Worm (Caenorhabditis elegans) whole organism, mixed stage, embryonic: ENCODE results near the gene ipla-6.

Experiments used
- M03D4.4 ChIP-seq: sonication (generic microtip); optimal IDR thresholded peaks from 2 replicates; lab custom pipeline; 2017; ENCODE audit warnings: mild to moderate bottlenecking, missing genetic modification characterization, missing compliant biosample characterization
- blmp-1 ChIP-seq: fragments of 150-350 bp; optimal IDR thresholded peaks from 2 replicates; lab custom pipeline; 2014; ENCODE audit warnings: missing biosample characterization, missing genetic modification characterization
- ceh-39 ChIP-seq: fragments of 150-350 bp; optimal IDR thresholded peaks from 2 replicates; lab custom pipeline; 2014; ENCODE audit warnings: missing biosample characterization, missing genetic modification characterization
- ceh-43 ChIP-seq: fragments of 200-800 bp; sonication (Bioruptor generic); optimal IDR thresholded peaks from 2 replicates; lab custom pipeline; 2018; ENCODE audit warnings: mild to moderate bottlenecking, missing genetic modification characterization, moderate library complexity, missing compliant biosample characterization
- ceh-83 ChIP-seq: fragments of 200-800 bp; sonication (Bioruptor generic); optimal IDR thresholded peaks from 2 replicates; lab custom pipeline; 2018; ENCODE audit warnings: mild to moderate bottlenecking, missing genetic modification characterization, missing compliant biosample characterization
- ces-1 ChIP-seq: fragments of 150-350 bp; optimal IDR thresholded peaks from 2 replicates; lab custom pipeline; 2014; ENCODE audit warnings: missing biosample characterization, missing genetic modification reagents, missing genetic modification characterization
- cnd-1 ChIP-seq: fragments of 200-800 bp; sonication (Bioruptor generic); optimal IDR thresholded peaks from 2 replicates; lab custom pipeline; 2018; ENCODE audit warnings: mild to moderate bottlenecking, missing genetic modification characterization, missing compliant biosample characterization
- drap-1 ChIP-seq: fragments of 200-800 bp; sonication (Bioruptor generic); optimal IDR thresholded peaks from 3 replicates; lab custom pipeline; 2018; ENCODE audit warnings: mild to moderate bottlenecking, missing genetic modification characterization, missing compliant biosample characterization
- elt-3 ChIP-seq: fragments of 150-350 bp; optimal IDR thresholded peaks from 2 replicates; lab custom pipeline; 2014; ENCODE audit warnings: missing biosample characterization, missing genetic modification characterization
- flh-1 ChIP-seq: fragments of 200-800 bp; sonication (Bioruptor generic); optimal IDR thresholded peaks from 2 replicates; lab custom pipeline; 2018; ENCODE audit warnings: mild to moderate bottlenecking, missing genetic modification characterization, moderate library complexity, missing compliant biosample characterization
- lin-13 ChIP-seq: fragments of 150-350 bp; optimal IDR thresholded peaks from 2 replicates; lab custom pipeline; 2014; ENCODE audit warnings: missing biosample characterization, missing genetic modification characterization
- lin-32 ChIP-seq: fragments of 200-800 bp; sonication (Bioruptor generic); optimal IDR thresholded peaks from 2 replicates; lab custom pipeline; 2018; ENCODE audit warnings: mild to moderate bottlenecking, missing genetic modification characterization, missing compliant biosample characterization
- lsy-2 ChIP-seq: fragments of 150-350 bp; optimal IDR thresholded peaks from 2 replicates; lab custom pipeline; 2014; ENCODE audit warnings: missing biosample characterization, missing genetic modification characterization
- mab-5 ChIP-seq: fragments of 150-350 bp; optimal IDR thresholded peaks from 2 replicates; lab custom pipeline; 2014; ENCODE audit warnings: missing biosample characterization, missing genetic modification characterization
- mep-1 ChIP-seq: fragments of 150-350 bp; optimal IDR thresholded peaks from 2 replicates; lab custom pipeline; 2017; ENCODE audit warnings: missing biosample characterization, missing genetic modification reagents, missing genetic modification characterization, inconsistent platforms
- mls-2 ChIP-seq: sonication (generic microtip); optimal IDR thresholded peaks from 2 replicates; lab custom pipeline; 2016; ENCODE audit warnings: mild to moderate bottlenecking, missing genetic modification characterization, moderate library complexity, missing compliant biosample characterization
- nhr-12 ChIP-seq: fragments of 150-350 bp; optimal IDR thresholded peaks from 2 replicates; lab custom pipeline; 2014; ENCODE audit warnings: missing biosample characterization, missing genetic modification characterization
- nhr-2 ChIP-seq: fragments of 150-350 bp; optimal IDR thresholded peaks from 2 replicates; lab custom pipeline; 2014; ENCODE audit warnings: missing biosample characterization, missing genetic modification characterization
- nhr-237 ChIP-seq: fragments of 150-350 bp; optimal IDR thresholded peaks from 2 replicates; lab custom pipeline; 2014; ENCODE audit warnings: missing biosample characterization, missing genetic modification characterization
- nhr-28 ChIP-seq: fragments of 150-350 bp; optimal IDR thresholded peaks from 2 replicates; lab custom pipeline; 2014; ENCODE audit warnings: missing biosample characterization, missing genetic modification characterization
- nhr-76 ChIP-seq: sonication (generic microtip); optimal IDR thresholded peaks from 2 replicates; lab custom pipeline; 2017; ENCODE audit warnings: missing biosample characterization, missing genetic modification characterization
- snpc-4 ChIP-seq: fragments of 150-350 bp; optimal IDR thresholded peaks from 2 replicates; lab custom pipeline; 2014; ENCODE audit warnings: missing biosample characterization, missing genetic modification characterization
- sptf-1 ChIP-seq: sonication (generic microtip); optimal IDR thresholded peaks from 2 replicates; lab custom pipeline; 2017; ENCODE audit warnings: mild to moderate bottlenecking, missing genetic modification characterization, moderate library complexity, missing compliant biosample characterization
- tbx-8 ChIP-seq: fragments of 200-800 bp; sonication (Bioruptor generic); optimal IDR thresholded peaks from 2 replicates; lab custom pipeline; 2018; ENCODE audit warnings: mild to moderate bottlenecking, missing genetic modification characterization, moderate library complexity, missing compliant biosample characterization
- unc-120 ChIP-seq: sonication (generic microtip); optimal IDR thresholded peaks from 2 replicates; lab custom pipeline; 2017; ENCODE audit warnings: missing genetic modification characterization, missing compliant biosample characterization; ENCODE audit not compliant: poor library complexity, severe bottlenecking
- unc-39 ChIP-seq: fragments of 150-350 bp; optimal IDR thresholded peaks from 2 replicates; lab custom pipeline; 2014; ENCODE audit warnings: missing biosample characterization, missing genetic modification characterization
- unc-62 ChIP-seq: fragments of 150-350 bp; optimal IDR thresholded peaks from 2 replicates; lab custom pipeline; 2014; ENCODE audit warnings: missing biosample characterization, missing genetic modification reagents, missing genetic modification characterization
- zip-8 ChIP-seq: fragments of 150-350 bp; optimal IDR thresholded peaks from 2 replicates; lab custom pipeline; 2014; ENCODE audit warnings: missing biosample characterization, missing genetic modification characterization
- ztf-11 ChIP-seq: fragments of 150-350 bp; optimal IDR thresholded peaks from 2 replicates; lab custom pipeline; 2014; ENCODE audit warnings: missing biosample characterization, missing genetic modification characterization

Gene ipla-6

ce11 chrIV:6337353-6337752, at the start of gene ipla-6:
ipla-6 (plus strand) TSS chrIV:6337653.
- TF ChIP-seq ceh-43 (GFP tag; lab: Kevin White, UChicago) (no peak), nhr-12 (no peak), nhr-28 (tag; lab: Kevin White, UChicago) (no peak), ceh-83 (GFP tag; lab: Kevin White, UChicago) (no peak), blmp-1 (tag; lab: Kevin White, UChicago) (no peak), unc-120 (tag; lab: Kevin White, UChicago) (no peak), mab-5 (no peak), M03D4.4 (no peak), elt-3 (tag; lab: Kevin White, UChicago) (no peak), lsy-2 (tag; lab: Kevin White, UChicago) (no peak), nhr-237 (tag; lab: Kevin White, UChicago) (no peak), tbx-8 (no peak), mls-2 (no peak), drap-1 (GFP tag; lab: Kevin White, UChicago) (no peak), unc-39 (no peak), ztf-11 (tag; lab: Kevin White, UChicago) (no peak), nhr-76 (tag; lab: Kevin White, UChicago) (no peak), flh-1 (GFP tag; lab: Kevin White, UChicago) (no peak), cnd-1 (tag; lab: Kevin White, UChicago) (no peak)
- TF ChIP-seq, all 35 proteins: peak for 0

DNA sequence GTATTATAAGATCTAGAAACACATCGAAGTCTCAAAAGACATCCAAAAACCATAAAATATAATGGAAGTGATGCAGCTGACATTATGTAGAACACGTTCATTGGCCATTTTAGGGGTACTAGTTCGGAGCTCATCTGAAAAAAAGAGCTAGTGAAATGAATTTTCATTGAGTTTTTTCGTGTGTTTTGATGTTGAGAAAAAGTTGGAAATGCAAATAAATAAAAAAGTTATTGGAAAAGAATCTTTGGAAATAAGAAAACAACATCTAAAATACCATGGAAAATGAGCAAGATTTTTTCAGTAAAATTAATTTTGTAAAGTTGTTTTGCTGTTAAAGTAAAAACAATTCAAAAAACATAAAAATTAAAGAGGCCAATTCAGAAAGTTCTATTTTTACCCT, 46.7 kb upstream of the ipla-6 start, which contains the start of gene srv-24:
srv-24 (minus strand) TSS at position 101 of the 400 bp plus-strand sequence.
- no peak for TF ChIP-seq ztf-11 (tag; lab: Kevin White, UChicago)
- no peak for TF ChIP-seq nhr-76 (tag; lab: Kevin White, UChicago)
- no peak for TF ChIP-seq ceh-43 (GFP tag; lab: Kevin White, UChicago)
- no peak for TF ChIP-seq lsy-2 (tag; lab: Kevin White, UChicago)
- TF ChIP-seq unc-62 (GFP tag; lab: Kevin White, UChicago): no peak
- no peak for TF ChIP-seq cnd-1 (tag; lab: Kevin White, UChicago)
- TF ChIP-seq nhr-237 (tag; lab: Kevin White, UChicago): no peak

DNA sequence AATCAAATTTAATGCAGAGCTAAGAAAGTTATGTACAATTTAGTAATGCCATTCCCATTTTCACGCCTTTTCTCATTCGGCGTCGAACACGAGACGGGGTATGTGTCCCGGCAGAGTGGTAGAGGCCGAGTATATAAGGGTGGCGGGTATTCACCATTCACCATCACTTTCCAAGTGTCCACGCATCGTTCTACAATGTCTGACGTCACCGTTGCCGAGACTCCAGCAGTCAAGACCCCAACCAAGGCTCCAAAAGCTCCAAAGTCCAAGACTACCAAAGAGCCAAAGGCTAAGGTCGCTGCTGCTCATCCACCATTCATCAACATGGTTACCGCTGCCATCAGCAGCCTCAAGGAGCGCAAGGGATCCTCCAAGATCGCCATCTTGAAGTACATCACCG, 43.4 kb upstream of the ipla-6 start, which contains the start of gene hil-2:
hil-2 (plus strand) TSS at position 160 of the 400 bp plus-strand sequence.
- no peak for TF ChIP-seq flh-1 (GFP tag; lab: Kevin White, UChicago)
- no peak for TF ChIP-seq nhr-2
- no peak for TF ChIP-seq mab-5
- TF ChIP-seq ces-1 (GFP tag; lab: Kevin White, UChicago): no peak
- TF ChIP-seq lin-32 (GFP tag; lab: Kevin White, UChicago): no peak
- TF ChIP-seq snpc-4 (tag; lab: Kevin White, UChicago): no peak
- no peak for TF ChIP-seq elt-3 (tag; lab: Kevin White, UChicago)
- no peak for TF ChIP-seq unc-120 (tag; lab: Kevin White, UChicago)
- peak; percentile 75 for TF ChIP-seq lin-13 (tag; lab: Kevin White, UChicago)
- peak; percentile 61 for TF ChIP-seq mep-1 (tag; lab: Kevin White, UChicago)
- TF ChIP-seq ceh-39 (tag; lab: Kevin White, UChicago): no peak
- TF ChIP-seq sptf-1 (tag; lab: Kevin White, UChicago): no peak
- no peak for TF ChIP-seq blmp-1 (tag; lab: Kevin White, UChicago)
- no peak for TF ChIP-seq lsy-2 (tag; lab: Kevin White, UChicago)
- TF ChIP-seq nhr-76 (tag; lab: Kevin White, UChicago): no peak
- TF ChIP-seq M03D4.4: no peak
- no peak for TF ChIP-seq cnd-1 (tag; lab: Kevin White, UChicago)
- no peak for TF ChIP-seq mls-2
- no peak for TF ChIP-seq drap-1 (GFP tag; lab: Kevin White, UChicago)
- TF ChIP-seq nhr-237 (tag; lab: Kevin White, UChicago): no peak
- peak; percentile 17 for TF ChIP-seq zip-8 (tag; lab: Kevin White, UChicago)
- TF ChIP-seq unc-62 (GFP tag; lab: Kevin White, UChicago): no peak
- no peak for TF ChIP-seq nhr-12
- no peak for TF ChIP-seq unc-39
- TF ChIP-seq nhr-28 (tag; lab: Kevin White, UChicago): no peak

ce11 chrIV:6298253-6298652, 39.2 kb upstream of the ipla-6 start, which contains the start of gene srv-27:
srv-27 (minus strand) TSS chrIV:6298353.
- TF ChIP-seq nhr-2: no peak

- TF ChIP-seq mep-1 (tag; lab: Kevin White, UChicago) (no peak), unc-39 (no peak), ceh-43 (GFP tag; lab: Kevin White, UChicago) (no peak), mab-5 (no peak)
- TF ChIP-seq, all 35 proteins: peak for 0
These were observed 37.9 kb upstream of the ipla-6 start for ce11 chrIV:6299523-6299922.
